Worm (Caenorhabditis elegans) whole organism, mixed stage, embryonic: Measurements from ENCODE around the gene H23L24.1.

ENCODE experiments used
- mep-1 ChIP-seq: fragments of 150-350 bp; optimal IDR thresholded peaks from 2 replicates; lab custom pipeline; 2017; ENCODE audit warnings: missing biosample characterization, missing genetic modification reagents, missing genetic modification characterization, inconsistent platforms
- nhr-2 ChIP-seq: fragments of 150-350 bp; optimal IDR thresholded peaks from 2 replicates; lab custom pipeline; 2014; ENCODE audit warnings: missing biosample characterization, missing genetic modification characterization
- nhr-28 ChIP-seq: fragments of 150-350 bp; optimal IDR thresholded peaks from 2 replicates; lab custom pipeline; 2014; ENCODE audit warnings: missing biosample characterization, missing genetic modification characterization
- pha-4 ChIP-seq: fragments of 150-350 bp; optimal IDR thresholded peaks from 2 replicates; lab custom pipeline; 2018; ENCODE audit warnings: missing biosample characterization, missing genetic modification reagents, missing genetic modification characterization

DNA sequence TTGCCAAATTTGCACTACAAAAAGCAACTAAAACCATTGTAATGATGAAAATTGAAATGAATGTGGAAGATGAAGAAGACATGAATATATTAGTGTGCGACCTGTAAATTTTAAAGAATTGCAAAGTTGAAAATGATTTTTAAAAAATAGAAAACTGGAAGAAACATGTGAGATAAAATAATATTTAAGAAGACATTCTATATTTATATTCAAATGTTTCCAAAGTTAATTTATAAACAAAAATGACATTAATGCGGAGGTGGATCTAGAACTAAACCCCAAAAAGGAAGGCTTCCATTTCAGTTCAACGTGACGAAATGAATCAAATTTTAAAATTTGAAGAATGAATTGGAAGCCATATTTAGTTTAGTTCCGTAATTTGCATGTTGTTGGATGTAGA lies 39.0 kb upstream of the H23L24.1 start, which contains the start of gene nlp-60:
- TF ChIP-seq nhr-28 (no peak), pha-4 (tag; lab: Kevin White, UChicago) (no peak), mep-1 (tag; lab: Kevin White, UChicago) (no peak), nhr-2 (tag; lab: Kevin White, UChicago) (no peak)
